Fruit fly (Drosophila melanogaster) whole organism: ENCODE data around the gene CG17124.

Source experiments
- CG8478 ChIP-seq: fragments of >200 bp; optimal IDR thresholded peaks from 2 replicates; lab custom pipeline; 2018; ENCODE audit warnings: inconsistent platforms
- Dll ChIP-seq: fragments of >200 bp; optimal IDR thresholded peaks from 2 replicates; lab custom pipeline; 2017
- EcR ChIP-seq, 2 experiments: fragments of >200 bp; optimal IDR thresholded peaks; 2 replicates each; lab custom pipeline; 2017; ENCODE audit warnings: missing biosample characterization in 2 of 2, missing genetic modification characterization in 2 of 2, missing genetic modification reagents in 2 of 2
- pan ChIP-seq: fragments of >200 bp; optimal IDR thresholded peaks from 2 replicates; lab custom pipeline; 2017
- psq ChIP-seq: fragments of >200 bp; optimal IDR thresholded peaks from 2 replicates; lab custom pipeline; 2017
- usp ChIP-seq: fragments of >200 bp; optimal IDR thresholded peaks from 2 replicates; lab custom pipeline; 2017; ENCODE audit warnings: missing biosample characterization, missing genetic modification characterization, mixed read lengths

dm6 chr2L:10697992-10698391 is 58.1 kb downstream of the CG17124 start, which contains the start of gene CG7300:
- no peak for TF ChIP-seq pan
- TF ChIP-seq CG8478 (lab: Kevin White, UChicago), result no peak
- TF ChIP-seq EcR (GFP tag; optimal IDR thresholded peaks at IDR 0.05; lab: Kevin White, UChicago), result no peak
- no peak for TF ChIP-seq usp (GFP tag; lab: Kevin White, UChicago)
- no peak for TF ChIP-seq psq (lab: Kevin White, UChicago)
- TF ChIP-seq Dll (lab: Kevin White, UChicago), result no peak
